Worm (Caenorhabditis elegans) whole organism, mixed stage, embryonic: ENCODE measurements around the gene rab-35.

Experiments used
- M03D4.4 ChIP-seq: sonication (generic microtip); optimal IDR thresholded peaks from 2 replicates; lab custom pipeline; 2017; ENCODE audit warnings: mild to moderate bottlenecking, missing genetic modification characterization, missing compliant biosample characterization
- bed-3 ChIP-seq: fragments of 200-800 bp; sonication (Bioruptor generic); optimal IDR thresholded peaks from 3 replicates; lab custom pipeline; 2018; ENCODE audit warnings: mild to moderate bottlenecking, missing genetic modification characterization, moderate library complexity, missing compliant biosample characterization
- ceh-39 ChIP-seq: fragments of 150-350 bp; optimal IDR thresholded peaks from 2 replicates; lab custom pipeline; 2014; ENCODE audit warnings: missing biosample characterization, missing genetic modification characterization
- ceh-43 ChIP-seq: fragments of 200-800 bp; sonication (Bioruptor generic); optimal IDR thresholded peaks from 2 replicates; lab custom pipeline; 2018; ENCODE audit warnings: mild to moderate bottlenecking, missing genetic modification characterization, moderate library complexity, missing compliant biosample characterization
- elt-3 ChIP-seq: fragments of 150-350 bp; optimal IDR thresholded peaks from 2 replicates; lab custom pipeline; 2014; ENCODE audit warnings: missing biosample characterization, missing genetic modification characterization
- hlh-1 ChIP-seq: fragments of 150-350 bp; optimal IDR thresholded peaks from 2 replicates; lab custom pipeline; 2014; ENCODE audit warnings: missing biosample characterization, missing genetic modification reagents, missing genetic modification characterization
- lin-32 ChIP-seq: fragments of 200-800 bp; sonication (Bioruptor generic); optimal IDR thresholded peaks from 2 replicates; lab custom pipeline; 2018; ENCODE audit warnings: mild to moderate bottlenecking, missing genetic modification characterization, missing compliant biosample characterization
- lsy-2 ChIP-seq: fragments of 150-350 bp; optimal IDR thresholded peaks from 2 replicates; lab custom pipeline; 2014; ENCODE audit warnings: missing biosample characterization, missing genetic modification characterization
- mab-5 ChIP-seq: fragments of 150-350 bp; optimal IDR thresholded peaks from 2 replicates; lab custom pipeline; 2014; ENCODE audit warnings: missing biosample characterization, missing genetic modification characterization
- nhr-12 ChIP-seq: fragments of 150-350 bp; optimal IDR thresholded peaks from 2 replicates; lab custom pipeline; 2014; ENCODE audit warnings: missing biosample characterization, missing genetic modification characterization
- nhr-2 ChIP-seq: fragments of 150-350 bp; optimal IDR thresholded peaks from 2 replicates; lab custom pipeline; 2014; ENCODE audit warnings: missing biosample characterization, missing genetic modification characterization
- nhr-237 ChIP-seq: fragments of 150-350 bp; optimal IDR thresholded peaks from 2 replicates; lab custom pipeline; 2014; ENCODE audit warnings: missing biosample characterization, missing genetic modification characterization
- sptf-1 ChIP-seq: sonication (generic microtip); optimal IDR thresholded peaks from 2 replicates; lab custom pipeline; 2017; ENCODE audit warnings: mild to moderate bottlenecking, missing genetic modification characterization, moderate library complexity, missing compliant biosample characterization

Gene rab-35

DNA sequence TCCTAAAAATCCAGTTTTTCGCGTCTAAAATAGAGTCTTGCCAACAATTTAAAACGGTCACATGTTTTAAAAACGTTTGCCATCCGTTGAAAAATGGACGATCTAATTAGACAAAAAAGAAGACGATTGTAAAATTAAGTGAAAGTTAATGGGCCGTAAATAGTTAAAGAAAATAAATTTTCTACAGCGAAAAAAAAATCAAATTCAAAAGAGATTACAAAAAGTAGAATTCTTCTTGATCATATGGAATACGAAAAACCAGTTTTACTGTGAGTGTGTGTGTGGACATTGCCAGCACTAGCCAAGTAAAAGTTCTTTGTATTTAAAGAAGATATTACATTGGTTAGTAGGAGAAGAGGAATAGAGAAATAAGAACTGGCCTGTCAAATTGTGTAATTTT, 49.3 kb downstream of the rab-35 start:
- TF ChIP-seq M03D4.4 (tag; lab: Kevin White, UChicago) = no peak
- TF ChIP-seq nhr-12 (tag; lab: Kevin White, UChicago) = no peak
- TF ChIP-seq elt-3 (tag; lab: Kevin White, UChicago) = no peak
- no peak for TF ChIP-seq nhr-2 (tag; lab: Kevin White, UChicago)
- no peak for TF ChIP-seq nhr-237 (tag; lab: Kevin White, UChicago)
- TF ChIP-seq lin-32 (GFP tag; lab: Kevin White, UChicago) = no peak
- TF ChIP-seq ceh-43 = no peak
- TF ChIP-seq bed-3 (GFP tag; lab: Kevin White, UChicago) = no peak
- TF ChIP-seq sptf-1 (tag; lab: Kevin White, UChicago) = no peak
- no peak for TF ChIP-seq lsy-2 (tag; lab: Kevin White, UChicago)
- no peak for TF ChIP-seq mab-5 (tag; lab: Kevin White, UChicago)
- no peak for TF ChIP-seq ceh-39
- no peak for TF ChIP-seq hlh-1 (tag; lab: Kevin White, UChicago)
